Worm (Caenorhabditis elegans): ENCODE data around the gene F47B8.4.

DNA sequence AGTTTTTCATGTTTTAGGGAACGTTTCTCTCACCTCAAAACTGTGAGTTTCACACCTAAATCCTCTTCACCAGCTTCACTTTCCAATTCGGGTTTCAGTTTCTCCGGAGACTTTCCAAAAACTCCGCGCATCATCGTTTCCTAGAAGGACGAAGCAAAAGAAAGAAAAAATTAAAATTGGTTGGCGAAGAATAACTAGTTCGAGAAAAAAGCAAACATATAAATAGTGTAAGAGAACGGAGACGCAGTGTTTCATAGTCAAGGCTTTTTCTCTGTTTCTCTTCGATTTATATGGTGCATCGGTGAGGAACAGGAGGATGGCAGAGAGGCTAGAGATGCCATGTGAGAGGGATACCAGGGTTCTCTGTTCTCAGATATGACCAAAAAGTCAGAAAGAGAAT, 1.7 kb downstream of the F47B8.4 start, which contains the start of gene F47B8.3:
- TF ChIP-seq ztf-29 (GFP tag; IDR thresholded peaks at IDR 0.05): no peak
- TF ChIP-seq ref-1 (GFP tag; conservative IDR thresholded peaks at IDR 0.05): no peak
- no peak for TF ChIP-seq klf-2 (GFP tag; conservative IDR thresholded peaks at IDR 0.05)
- TF ChIP-seq ztf-23 (GFP tag; IDR thresholded peaks at IDR 0.05): no peak

All from whole organism, midembryonic.